Fruit fly (Drosophila melanogaster): ENCODE measurements around the gene Cpr76Ba.

Cpr76Ba gene

DNA sequence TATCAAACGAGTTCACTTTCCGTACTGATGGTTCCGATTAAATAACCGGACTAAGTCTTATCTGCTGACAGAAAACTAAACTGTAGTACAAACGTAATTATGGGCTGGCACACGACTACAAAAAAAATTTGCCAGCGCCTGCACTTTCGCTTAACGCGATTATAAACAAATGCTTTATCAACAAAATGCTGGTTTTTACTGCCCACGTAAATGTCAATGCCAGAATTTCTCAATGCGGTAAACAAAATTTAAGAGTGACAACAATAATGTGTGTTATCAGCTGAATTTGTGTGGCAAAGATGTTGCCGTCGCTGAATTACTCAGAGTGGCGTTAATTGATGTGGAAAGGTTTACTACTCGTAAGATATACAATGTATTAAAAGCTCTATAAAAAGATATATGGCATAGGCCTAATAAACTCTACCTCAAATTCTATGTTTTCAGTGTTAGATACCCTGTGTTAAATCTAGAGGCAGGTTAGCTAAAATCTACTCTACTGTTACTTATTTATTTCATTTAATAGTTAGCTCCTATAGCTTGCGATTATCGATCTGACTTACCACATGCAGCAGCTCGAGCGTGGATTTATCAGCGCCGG is 22.0 kb downstream of the Cpr76Ba start (continued):
- TF ChIP-seq CG13287 (GFP tag; IDR thresholded peaks at IDR 0.05; ENCODE audit: partially characterized antibody) (no peak), CG10431 (GFP tag; optimal IDR thresholded peaks at IDR 0.05) (no peak), pfk (GFP tag; optimal IDR thresholded peaks at IDR 0.05) (no peak), luna (GFP tag; optimal IDR thresholded peaks at IDR 0.05) (no peak), odd (GFP tag; optimal IDR thresholded peaks at IDR 0.05) (peak; percentile 22), Chrac-16 (GFP tag; optimal IDR thresholded peaks at IDR 0.05) (no peak), nmo (GFP tag; optimal IDR thresholded peaks at IDR 0.05) (no peak), Hand (GFP tag; optimal IDR thresholded peaks at IDR 0.05) (peak; percentile 14), CG2116 (GFP tag; optimal IDR thresholded peaks at IDR 0.05) (no peak), CG12659 (GFP tag; optimal IDR thresholded peaks at IDR 0.05) (peak; percentile 2), CG2678 (tag; optimal IDR thresholded peaks at IDR 0.05) (peak; percentile 46), CG7745 (tag; optimal IDR thresholded peaks at IDR 0.05) (no peak), Fer1 (GFP tag; optimal IDR thresholded peaks at IDR 0.05) (peak; percentile 36), unpg (GFP tag; optimal IDR thresholded peaks at IDR 0.05) (peak; percentile 12), CG7556 (GFP tag; optimal IDR thresholded peaks at IDR 0.05) (no peak), CG6175 (GFP tag; IDR thresholded peaks at IDR 0.05) (no peak), CG11085 (GFP tag; IDR thresholded peaks at IDR 0.05) (no peak), stwl (tag; optimal IDR thresholded peaks at IDR 0.05) (no peak), CG15269 (tag; optimal IDR thresholded peaks at IDR 0.05) (peak; percentile 19), Sox100B (GFP tag; optimal IDR thresholded peaks at IDR 0.05) (no peak), chif (GFP tag; optimal IDR thresholded peaks at IDR 0.05) (no peak), Deaf1 (tag; optimal IDR thresholded peaks at IDR 0.05) (no peak), CG10462 (GFP tag; optimal IDR thresholded peaks at IDR 0.05) (no peak), CG15011 (GFP tag; optimal IDR thresholded peaks at IDR 0.05) (no peak), CG16863 (GFP tag; optimal IDR thresholded peaks at IDR 0.05) (no peak), Hmr (GFP tag; optimal IDR thresholded peaks at IDR 0.05) (peak; percentile 7), BtbVII (GFP tag; optimal IDR thresholded peaks at IDR 0.05) (peak; percentile 11), usp (GFP tag; optimal IDR thresholded peaks at IDR 0.05) (no peak), Med (GFP tag) (no peak), CG11504 (tag; optimal IDR thresholded peaks at IDR 0.05) (peak; percentile 13), sd (tag; optimal IDR thresholded peaks at IDR 0.05) (peak; percentile 24), CG12071 (GFP tag; optimal IDR thresholded peaks at IDR 0.05) (peak; percentile 41), sens (GFP tag) (peak; percentile 30), CG10267 (tag; optimal IDR thresholded peaks at IDR 0.05) (no peak), slou (GFP tag; optimal IDR thresholded peaks at IDR 0.05) (no peak), Hey (tag; optimal IDR thresholded peaks at IDR 0.05) (no peak), CG4424 (GFP tag; optimal IDR thresholded peaks at IDR 0.05) (no peak), btn (GFP tag; optimal IDR thresholded peaks at IDR 0.05) (no peak), ewg (GFP tag; optimal IDR thresholded peaks at IDR 0.05) (no peak), ERR (GFP tag; optimal IDR thresholded peaks at IDR 0.05) (no peak), toy (GFP tag; IDR thresholded peaks at IDR 0.05) (no peak), CG8290 (GFP tag; optimal IDR thresholded peaks at IDR 0.05) (no peak), CG8290 (tag; optimal IDR thresholded peaks at IDR 0.05) (peak in 1 of 2 experiments; percentile 21), CG18011 (GFP tag; optimal IDR thresholded peaks at IDR 0.05) (no peak), CG13296 (GFP tag; optimal IDR thresholded peaks at IDR 0.05) (peak; percentile 33), Eip74EF (GFP tag; optimal IDR thresholded peaks at IDR 0.05) (no peak), Lhr (GFP tag; optimal IDR thresholded peaks at IDR 0.05) (no peak), slbo (GFP tag; IDR thresholded peaks at IDR 0.05) (no peak), maf-S (GFP tag; optimal IDR thresholded peaks at IDR 0.05) (no peak), sug (tag; optimal IDR thresholded peaks at IDR 0.05) (peak; percentile 65)

Measured in whole organism, embryonic.